Worm (Caenorhabditis elegans): ENCODE results near the gene srg-37.

DNA sequence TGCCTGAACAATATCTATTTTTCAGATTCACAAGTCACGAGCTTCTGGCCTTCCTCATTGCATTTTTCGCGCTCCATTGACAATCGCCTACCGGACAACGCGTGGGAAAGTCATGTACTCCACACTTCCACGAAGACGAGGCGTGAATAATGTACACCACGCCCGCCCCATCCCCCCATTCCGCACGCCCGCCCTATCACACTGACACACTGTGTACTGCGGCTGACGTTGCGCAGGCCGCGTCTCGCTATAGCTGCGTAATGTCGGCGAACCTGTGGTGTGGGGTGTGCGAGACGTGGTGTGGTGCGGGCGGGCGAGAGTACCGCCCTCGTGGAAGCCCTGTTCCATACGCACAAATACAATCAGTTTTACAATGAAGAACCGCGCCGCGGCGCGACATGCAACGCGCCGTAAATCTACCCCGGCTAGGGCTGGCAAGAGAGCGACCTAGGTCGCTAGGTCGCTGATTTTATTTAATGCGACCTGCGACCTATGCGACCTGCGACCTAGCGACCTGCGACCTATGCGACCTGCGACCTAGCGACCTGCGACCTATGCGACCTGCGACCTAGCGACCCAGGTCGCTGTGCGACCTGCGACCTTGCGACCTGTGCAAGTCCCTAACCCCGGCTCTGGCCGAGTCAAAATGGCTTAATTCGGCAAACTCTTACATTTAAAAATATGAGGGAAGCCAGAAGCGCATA lies 1.4 kb upstream of the srg-37 start:
- no peak for TF ChIP-seq ztf-11 (tag; optimal IDR thresholded peaks at IDR 0.05)
- TF ChIP-seq lin-39 (tag; optimal IDR thresholded peaks at IDR 0.05): no peak
- no peak for TF ChIP-seq aly-2 (tag; optimal IDR thresholded peaks at IDR 0.05)
- no peak for TF ChIP-seq sptf-1 (tag; optimal IDR thresholded peaks at IDR 0.05)
- TF ChIP-seq efl-1 (optimal IDR thresholded peaks at IDR 0.05): no peak
- TF ChIP-seq efl-1 (GFP tag; optimal IDR thresholded peaks at IDR 0.05 in 1 of 2): no peak
- TF ChIP-seq jun-1 (tag; optimal IDR thresholded peaks at IDR 0.05): no peak
- TF ChIP-seq fos-1 (tag; optimal IDR thresholded peaks at IDR 0.05): no peak
- TF ChIP-seq lin-15B (tag; optimal IDR thresholded peaks at IDR 0.05): no peak
- no peak for TF ChIP-seq ama-1 (optimal IDR thresholded peaks at IDR 0.05)
- TF ChIP-seq egl-27 (tag; optimal IDR thresholded peaks at IDR 0.05): no peak
